Fruit fly (Drosophila melanogaster) whole organism, embryonic: Measurements from ENCODE around the gene CG43273.
A peak's percentile ranks its signal among the peaks of the same experiment; 100 is the strongest.

ENCODE experiments used
- Ada2b ChIP-seq: fragments of 200-800 bp; sonication (Bioruptor generic); IDR thresholded peaks from 2 replicates; pipeline ENCODE4 v1.3.6; 2022; ENCODE audit warnings: missing biosample characterization, missing genetic modification characterization
- BEAF-32 ChIP-seq: fragments of 200-800 bp; sonication (Bioruptor generic); optimal IDR thresholded peaks from 3 replicates; lab custom pipeline; 2017; ENCODE audit warnings: missing biosample characterization, missing genetic modification characterization, mild to moderate bottlenecking, moderate library complexity, missing genetic modification reagents
- BtbVII ChIP-seq: fragments of 200-800 bp; sonication (Bioruptor generic); optimal IDR thresholded peaks from 3 replicates; lab custom pipeline; 2017; ENCODE audit warnings: missing biosample characterization, mild to moderate bottlenecking, missing genetic modification characterization
- CG11085 ChIP-seq: fragments of 200-800 bp; sonication (Bioruptor generic); IDR thresholded peaks from 2 replicates; pipeline ENCODE4 v1.3.6; 2022; ENCODE audit warnings: missing biosample characterization, missing genetic modification characterization
- CG11696 ChIP-seq: fragments of 200-800 bp; sonication (Bioruptor generic); IDR thresholded peaks from 2 replicates; pipeline ENCODE4 v1.3.6; 2022; ENCODE audit warnings: missing biosample characterization, missing genetic modification characterization
- CG13894 ChIP-seq: fragments of 200-800 bp; sonication (Bioruptor generic); optimal IDR thresholded peaks from 3 replicates; lab custom pipeline; 2018; ENCODE audit warnings: missing biosample characterization, mild to moderate bottlenecking, missing genetic modification characterization, moderate library complexity
- CG14014 ChIP-seq: fragments of 200-800 bp; sonication (Bioruptor generic); IDR thresholded peaks from 2 replicates; pipeline ENCODE4 v1.3.6; 2022; ENCODE audit warnings: missing biosample characterization, missing genetic modification characterization
- CG14710 ChIP-seq: fragments of 200-800 bp; sonication (Bioruptor generic); optimal IDR thresholded peaks from 3 replicates; lab custom pipeline; 2019; ENCODE audit warnings: missing biosample characterization, mild to moderate bottlenecking, missing genetic modification characterization, moderate library complexity
- CG15514 ChIP-seq: fragments of 200-800 bp; sonication (Bioruptor generic); optimal IDR thresholded peaks from 3 replicates; lab custom pipeline; 2017; ENCODE audit warnings: missing biosample characterization, missing genetic modification characterization, mild to moderate bottlenecking, moderate library complexity, missing genetic modification reagents
- CG1602 ChIP-seq: fragments of 200-800 bp; sonication (Bioruptor generic); optimal IDR thresholded peaks from 3 replicates; lab custom pipeline; 2016; ENCODE audit warnings: missing biosample characterization, missing genetic modification characterization
- CG1647 ChIP-seq: fragments of 200-800 bp; sonication (Bioruptor generic); optimal IDR thresholded peaks from 3 replicates; lab custom pipeline; 2016; ENCODE audit warnings: missing biosample characterization, missing genetic modification characterization
- CG17829 ChIP-seq: fragments of 200-800 bp; optimal IDR thresholded peaks from 2 replicates; lab custom pipeline; 2019; ENCODE audit warnings: missing biosample characterization, mild to moderate bottlenecking, missing genetic modification characterization, moderate library complexity
- CG18599 ChIP-seq: fragments of 200-800 bp; sonication (Bioruptor generic); optimal IDR thresholded peaks from 3 replicates; lab custom pipeline; 2017; ENCODE audit warnings: missing biosample characterization, missing genetic modification characterization, mild to moderate bottlenecking, moderate library complexity, missing genetic modification reagents
- CG18764 ChIP-seq: fragments of 200-800 bp; sonication (Bioruptor generic); optimal IDR thresholded peaks from 3 replicates; lab custom pipeline; 2016; ENCODE audit warnings: missing biosample characterization, missing genetic modification characterization
- CG3838 ChIP-seq: fragments of 200-800 bp; sonication (Bioruptor generic); optimal IDR thresholded peaks from 3 replicates; lab custom pipeline; 2016; ENCODE audit warnings: missing biosample characterization, missing genetic modification characterization
- CG3995 ChIP-seq: fragments of 200-800 bp; sonication (Bioruptor generic); optimal IDR thresholded peaks from 3 replicates; lab custom pipeline; 2016; ENCODE audit warnings: missing biosample characterization, missing genetic modification characterization
- CG6683 ChIP-seq: fragments of 200-800 bp; sonication (Bioruptor generic); optimal IDR thresholded peaks from 2 replicates; lab custom pipeline; 2017; ENCODE audit warnings: missing biosample characterization, mild to moderate bottlenecking, missing genetic modification characterization, missing genetic modification reagents
- CG6689 ChIP-seq: fragments of 200-800 bp; sonication (Bioruptor generic); IDR thresholded peaks from 2 replicates; pipeline ENCODE4 v1.3.6; 2022; ENCODE audit warnings: missing biosample characterization, missing genetic modification characterization
- CG9215 ChIP-seq: fragments of 200-800 bp; sonication (Bioruptor generic); IDR thresholded peaks from 2 replicates; pipeline ENCODE4 v1.3.6; 2022; ENCODE audit warnings: missing biosample characterization, missing genetic modification characterization
- Dbx ChIP-seq: fragments of 200-800 bp; sonication (Bioruptor generic); IDR thresholded peaks from 3 replicates; pipeline ENCODE4 v1.3.6; 2022; ENCODE audit warnings: missing biosample characterization, missing genetic modification characterization
- Eip74EF ChIP-seq, 2 experiments: fragments of 200-800 bp in 1 of 2; fragments of >200 bp in 1 of 2; sonication (Bioruptor generic) in 1 of 2; optimal IDR thresholded peaks; 2 replicates each; lab custom pipeline; 2017 to 2019; ENCODE audit warnings: missing biosample characterization in 2 of 2, missing genetic modification characterization in 2 of 2, mild to moderate bottlenecking in 1 of 2, moderate library complexity in 1 of 2
- Fer1 ChIP-seq: fragments of 200-800 bp; sonication (Bioruptor generic); optimal IDR thresholded peaks from 2 replicates; lab custom pipeline; 2017; ENCODE audit warnings: missing biosample characterization, mild to moderate bottlenecking, missing genetic modification characterization
- Kr ChIP-seq: fragments of 200-800 bp; sonication (Bioruptor generic); optimal IDR thresholded peaks from 2 replicates; lab custom pipeline; 2017; ENCODE audit warnings: missing biosample characterization, mild to moderate bottlenecking, missing genetic modification characterization
- Poxn ChIP-seq: fragments of 200-800 bp; sonication (Bioruptor generic); IDR thresholded peaks from 2 replicates; pipeline ENCODE4 v1.3.6; 2022; ENCODE audit warnings: missing biosample characterization, missing genetic modification characterization
- Tbp ChIP-seq: fragments of >200 bp; optimal IDR thresholded peaks from 2 replicates; lab custom pipeline; 2018; ENCODE audit warnings: missing biosample characterization, missing genetic modification characterization
- Trl ChIP-seq, 3 experiments: fragments of >200 bp in 2 of 3; fragments of 200-800 bp in 1 of 3; sonication (Bioruptor generic) in 1 of 3; optimal IDR thresholded peaks; 2 replicates in 1 of 3; 3 replicates in 2 of 3; lab custom pipeline; 2016 to 2017; ENCODE audit warnings: missing biosample characterization in 1 of 3, missing genetic modification characterization in 1 of 3
- Xbp1 ChIP-seq: fragments of 200-800 bp; sonication (Bioruptor generic); optimal IDR thresholded peaks from 3 replicates; lab custom pipeline; 2016; ENCODE audit warnings: missing biosample characterization, mild to moderate bottlenecking, missing genetic modification characterization
- ap ChIP-seq: fragments of 200-800 bp; sonication (Bioruptor generic); IDR thresholded peaks from 2 replicates; pipeline ENCODE4 v1.3.6; 2022; ENCODE audit warnings: missing biosample characterization, missing genetic modification characterization
- ase ChIP-seq: fragments of 200-800 bp; sonication (Bioruptor generic); IDR thresholded peaks from 3 replicates; pipeline ENCODE4 v1.3.6; 2022; ENCODE audit warnings: missing biosample characterization, missing genetic modification characterization
- cad ChIP-seq: fragments of >200 bp; optimal IDR thresholded peaks from 2 replicates; lab custom pipeline; 2017; ENCODE audit warnings: missing biosample characterization, missing genetic modification characterization
- cas ChIP-seq: fragments of 200-800 bp; sonication (Bioruptor generic); IDR thresholded peaks from 2 replicates; pipeline ENCODE4 v1.3.6; 2022; ENCODE audit warnings: missing biosample characterization, missing genetic modification characterization
- crp ChIP-seq, 2 experiments: fragments of 200-800 bp; sonication (Bioruptor generic); optimal IDR thresholded peaks; 2 replicates in 1 of 2; 3 replicates in 1 of 2; lab custom pipeline; 2017; ENCODE audit warnings: missing biosample characterization in 2 of 2, missing genetic modification characterization in 2 of 2, mild to moderate bottlenecking in 1 of 2, moderate library complexity in 1 of 2
- dysf ChIP-seq: fragments of 200-800 bp; sonication (Bioruptor generic); IDR thresholded peaks from 3 replicates; pipeline ENCODE4 v1.3.6; 2022; ENCODE audit warnings: missing biosample characterization, missing genetic modification characterization
- emc ChIP-seq: fragments of 200-800 bp; sonication (Bioruptor generic); optimal IDR thresholded peaks from 2 replicates; lab custom pipeline; 2016; ENCODE audit warnings: missing biosample characterization, missing genetic modification characterization
- ewg ChIP-seq: fragments of 200-800 bp; sonication (Bioruptor generic); optimal IDR thresholded peaks from 3 replicates; lab custom pipeline; 2017; ENCODE audit warnings: mild to moderate bottlenecking, missing biosample characterization, missing genetic modification reagents, missing genetic modification characterization
- eyg ChIP-seq: fragments of 200-800 bp; sonication (Bioruptor generic); optimal IDR thresholded peaks from 3 replicates; lab custom pipeline; 2016; ENCODE audit warnings: missing biosample characterization, missing genetic modification characterization
- gfzf ChIP-seq: fragments of 200-800 bp; sonication (Bioruptor generic); optimal IDR thresholded peaks from 2 replicates; lab custom pipeline; 2016; ENCODE audit warnings: missing biosample characterization, mild to moderate bottlenecking, missing genetic modification characterization, moderate library complexity
- inv ChIP-seq: fragments of 200-800 bp; sonication (Bioruptor generic); IDR thresholded peaks from 2 replicates; pipeline ENCODE4 v1.3.6; 2022; ENCODE audit warnings: missing biosample characterization, missing genetic modification characterization; ENCODE audit not compliant: partially characterized antibody
- knrl ChIP-seq: fragments of 200-800 bp; sonication (Bioruptor generic); IDR thresholded peaks from 3 replicates; pipeline ENCODE4 v1.3.6; 2022; ENCODE audit warnings: missing biosample characterization, missing genetic modification characterization; ENCODE audit not compliant: partially characterized antibody
- mam ChIP-seq: fragments of 200-800 bp; sonication (Bioruptor generic); optimal IDR thresholded peaks from 3 replicates; lab custom pipeline; 2016; ENCODE audit warnings: missing biosample characterization, missing genetic modification characterization
- oc ChIP-seq: fragments of 200-800 bp; sonication (Bioruptor generic); optimal IDR thresholded peaks from 2 replicates; lab custom pipeline; 2018; ENCODE audit warnings: missing biosample characterization, mild to moderate bottlenecking, missing genetic modification characterization, moderate library complexity
- otp ChIP-seq: fragments of 200-800 bp; sonication (Bioruptor generic); IDR thresholded peaks from 3 replicates; pipeline ENCODE4, ENCODE4 v1.3.6; 2022; ENCODE audit warnings: missing biosample characterization, missing genetic modification characterization
- pan ChIP-seq, 4 experiments: fragments of >200 bp in 3 of 4; fragments of 200-800 bp in 1 of 4; sonication (Bioruptor generic) in 1 of 4; optimal IDR thresholded peaks in 3 of 4; IDR thresholded peaks in 1 of 4; 2 replicates each; pipeline versions ENCODE4 v1.3.6 to Lab custom; 2017 to 2022; ENCODE audit warnings: missing biosample characterization in 2 of 4, missing genetic modification characterization in 2 of 4, mixed read lengths in 1 of 4
- sima ChIP-seq: fragments of 200-800 bp; sonication (Bioruptor generic); optimal IDR thresholded peaks from 2 replicates; lab custom pipeline; 2016; ENCODE audit warnings: missing biosample characterization, missing genetic modification characterization
- sr ChIP-seq: fragments of 200-800 bp; sonication (Bioruptor generic); IDR thresholded peaks from 3 replicates; pipeline ENCODE4 v1.3.6; 2022; ENCODE audit warnings: missing biosample characterization, missing genetic modification characterization
- stwl ChIP-seq: fragments of 200-800 bp; sonication (Bioruptor generic); optimal IDR thresholded peaks from 3 replicates; lab custom pipeline; 2018; ENCODE audit warnings: missing biosample characterization, mild to moderate bottlenecking, missing genetic modification characterization, moderate library complexity
- trh ChIP-seq: fragments of 200-800 bp; sonication (Bioruptor generic); optimal IDR thresholded peaks from 2 replicates; lab custom pipeline; 2016; ENCODE audit warnings: missing biosample characterization, missing genetic modification characterization
- usp ChIP-seq: fragments of >200 bp; optimal IDR thresholded peaks from 2 replicates; lab custom pipeline; 2017; ENCODE audit warnings: missing biosample characterization, missing genetic modification characterization
- vfl ChIP-seq: fragments of 200-800 bp; sonication (Bioruptor generic); optimal IDR thresholded peaks from 2 replicates; lab custom pipeline; 2016; ENCODE audit warnings: missing biosample characterization, missing genetic modification characterization

Gene CG43273

DNA sequence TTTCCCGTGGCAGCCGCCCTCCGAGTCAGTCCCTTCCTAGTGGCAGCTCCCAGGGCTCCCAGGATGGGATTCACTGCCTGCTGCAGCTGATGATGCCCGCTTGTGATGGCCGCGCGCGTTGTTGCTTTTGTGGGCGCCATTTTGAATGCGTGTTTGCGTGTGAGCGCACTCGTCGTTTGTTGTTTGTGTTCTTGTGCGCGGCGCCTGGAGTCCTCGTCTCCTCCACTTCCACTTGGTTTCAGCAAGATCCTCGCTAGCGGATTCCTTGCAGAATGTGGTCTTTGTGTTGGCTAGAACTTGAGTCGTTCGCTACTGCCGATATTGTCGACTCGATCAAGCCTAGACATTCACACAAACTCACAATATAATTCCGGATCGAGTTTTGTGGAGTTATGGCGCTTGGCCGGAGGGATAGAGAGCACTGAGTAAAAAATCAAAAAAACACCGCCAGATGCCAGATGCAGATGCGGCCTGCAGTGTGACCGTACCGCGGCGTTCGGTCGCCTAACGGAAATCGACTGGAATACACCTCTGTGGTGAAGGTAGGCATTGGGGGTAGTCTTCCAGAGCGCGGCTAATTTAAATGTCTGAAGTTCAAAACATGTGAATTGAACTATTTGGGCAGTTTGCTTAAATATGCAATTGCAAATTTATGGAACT lies 40.4 kb downstream of the CG43273 start, which contains the start of gene CycB3 (continued):
- TF ChIP-seq CG18599 (GFP tag; lab: Kevin White, UChicago): no peak
- no peak for TF ChIP-seq Ada2b
- peak; percentile 81 for TF ChIP-seq CG15514 (GFP tag; lab: Kevin White, UChicago)
- TF ChIP-seq CG3838 (GFP tag; lab: Kevin White, UChicago): no peak
- no peak for TF ChIP-seq CG1602 (GFP tag; lab: Kevin White, UChicago)
- peak; percentile 17 for TF ChIP-seq Tbp (GFP tag; lab: Kevin White, UChicago)
- no peak for TF ChIP-seq Xbp1 (GFP tag; lab: Kevin White, UChicago)
- no peak for TF ChIP-seq CG11696 (GFP tag; lab: Robert Waterston, UW)
- no peak for TF ChIP-seq CG6689 (GFP tag; lab: Robert Waterston, UW)
- no peak for TF ChIP-seq otp (GFP tag; lab: Robert Waterston, UW)
- TF ChIP-seq vfl (GFP tag; lab: Kevin White, UChicago): no peak
- TF ChIP-seq CG17829 (tag; lab: Kevin White, UChicago): peak; percentile 54
- peak; percentile 92 for TF ChIP-seq gfzf (GFP tag; lab: Kevin White, UChicago)
- no peak for TF ChIP-seq CG6683 (GFP tag; lab: Kevin White, UChicago)
- no peak for TF ChIP-seq CG9215 (GFP tag; lab: Robert Waterston, UW)
- no peak for TF ChIP-seq Trl (optimal IDR thresholded peaks at IDR 0.05; lab: Kevin White, UChicago)
- no peak for TF ChIP-seq Trl (GFP tag; optimal IDR thresholded peaks at IDR 0.05; lab: Kevin White, UChicago)
- TF ChIP-seq usp (GFP tag; lab: Kevin White, UChicago): no peak
- no peak for TF ChIP-seq dysf (GFP tag; lab: Robert Waterston, UW)
- TF ChIP-seq CG14014 (GFP tag; lab: Robert Waterston, UW): 0 out of 2 replicates have a peak, but pooled peaks have one; percentile 31
- no peak for TF ChIP-seq eyg (GFP tag; lab: Kevin White, UChicago)
- peak; percentile 65 for TF ChIP-seq stwl (tag; lab: Kevin White, UChicago)
- no peak for TF ChIP-seq Kr
- TF ChIP-seq cad (GFP tag; lab: Kevin White, UChicago): no peak
- no peak for TF ChIP-seq mam (GFP tag; lab: Kevin White, UChicago)
- TF ChIP-seq Poxn (GFP tag; lab: Robert Waterston, UW): no peak
- TF ChIP-seq emc (GFP tag; lab: Kevin White, UChicago): no peak
- no peak for TF ChIP-seq Fer1 (GFP tag; lab: Kevin White, UChicago)
- TF ChIP-seq cas (GFP tag; lab: Robert Waterston, UW): no peak
- TF ChIP-seq Dbx: 0 out of 3 replicates have a peak, but pooled peaks have one; percentile 13
- no peak for TF ChIP-seq pan (optimal IDR thresholded peaks at IDR 0.05; lab: Kevin White, UChicago)
- TF ChIP-seq pan (GFP tag; optimal IDR thresholded peaks at IDR 0.05 in 1 of 2, IDR thresholded peaks at IDR 0.05 in 1 of 2): peak in 1 of 2 experiments; percentile 38
- TF ChIP-seq CG1647 (GFP tag; lab: Kevin White, UChicago): no peak
- peak; percentile 22 for TF ChIP-seq ewg (GFP tag; lab: Kevin White, UChicago)
- TF ChIP-seq oc (tag; lab: Kevin White, UChicago): no peak
- TF ChIP-seq BtbVII (GFP tag; lab: Kevin White, UChicago): no peak
- no peak for TF ChIP-seq ap (GFP tag; lab: Robert Waterston, UW)
- no peak for TF ChIP-seq CG18764 (GFP tag; lab: Kevin White, UChicago)
- TF ChIP-seq crp (GFP tag; optimal IDR thresholded peaks at IDR 0.05; lab: Kevin White, UChicago): peak in 1 of 2 experiments; percentile 64
- TF ChIP-seq CG3995 (GFP tag; lab: Kevin White, UChicago): no peak
- peak; percentile 48; the same call in 1 of the 3 replicates for TF ChIP-seq sr
- TF ChIP-seq CG13894 (tag; lab: Kevin White, UChicago): no peak
- peak; percentile 56 for TF ChIP-seq BEAF-32 (GFP tag; lab: Kevin White, UChicago)
- no peak for TF ChIP-seq Eip74EF (GFP tag; optimal IDR thresholded peaks at IDR 0.05; lab: Kevin White, UChicago)
- TF ChIP-seq trh (GFP tag; lab: Kevin White, UChicago): no peak
- peak; percentile 36; the same call in 1 of the 3 replicates for TF ChIP-seq ase (GFP tag; lab: Robert Waterston, UW)
- no peak for TF ChIP-seq sima (GFP tag; lab: Kevin White, UChicago)
- no peak for TF ChIP-seq inv (GFP tag; lab: Robert Waterston, UW)
- no peak for TF ChIP-seq CG11085 (GFP tag; lab: Robert Waterston, UW)
- TF ChIP-seq knrl: peak; percentile 27; the same call in 1 of the 3 replicates
- peak; percentile 84 for TF ChIP-seq CG14710 (tag; lab: Kevin White, UChicago)
